Worm (Caenorhabditis elegans): ENCODE measurements around the gene mpz-1.

- TF ChIP-seq W03F9.2 (tag; optimal IDR thresholded peaks at IDR 0.05) (no peak), him-1 (tag; optimal IDR thresholded peaks at IDR 0.05) (no peak)
Observed at ce11 chrII:10804442-10804841, 26.5 kb upstream of the mpz-1 start.

Measured in whole organism, L4/young adult.